Worm (Caenorhabditis elegans) whole organism, L2 larva: ENCODE results near the gene vha-18.

Source experiments
- ama-1 ChIP-seq: fragments of 150-350 bp; optimal IDR thresholded peaks from 2 replicates; lab custom pipeline; 2018; ENCODE audit warnings: inconsistent platforms
- ceh-82 ChIP-seq: fragments of 150-350 bp; optimal IDR thresholded peaks from 2 replicates; lab custom pipeline; 2014; ENCODE audit warnings: missing biosample characterization, missing genetic modification characterization
- fos-1 ChIP-seq: fragments of 150-350 bp; optimal IDR thresholded peaks from 2 replicates; lab custom pipeline; 2014; ENCODE audit warnings: missing biosample characterization, missing genetic modification characterization
- nhr-11 ChIP-seq: fragments of 150-350 bp; optimal IDR thresholded peaks from 2 replicates; lab custom pipeline; 2014; ENCODE audit warnings: missing biosample characterization, missing genetic modification characterization
- unc-39 ChIP-seq: fragments of 150-350 bp; optimal IDR thresholded peaks from 2 replicates; lab custom pipeline; 2014; ENCODE audit warnings: missing biosample characterization, missing genetic modification characterization

ce11 chrV:8444357-8444856 lies 31.1 kb upstream of the vha-18 start, which contains the start of gene lmd-3:
- no peak for TF ChIP-seq ama-1
- TF ChIP-seq nhr-11 (tag; lab: Kevin White, UChicago): no peak
- TF ChIP-seq ceh-82 (tag; lab: Kevin White, UChicago): no peak
- TF ChIP-seq fos-1 (tag; lab: Kevin White, UChicago): no peak
- no peak for TF ChIP-seq unc-39
